Fruit fly (Drosophila melanogaster) whole organism, embryonic: ENCODE measurements around the gene CG15741.

Experiments
- Ada2b ChIP-seq: fragments of 200-800 bp; sonication (Bioruptor generic); IDR thresholded peaks from 2 replicates; pipeline ENCODE4 v1.3.6; 2022; ENCODE audit warnings: missing biosample characterization, missing genetic modification characterization
- Adf1 ChIP-seq: fragments of 200-800 bp; sonication (Bioruptor generic); IDR thresholded peaks from 2 replicates; pipeline ENCODE4 v1.3.6; 2022; ENCODE audit warnings: missing biosample characterization, missing genetic modification characterization
- C15 ChIP-seq: fragments of 200-800 bp; sonication (Bioruptor generic); IDR thresholded peaks from 3 replicates; pipeline ENCODE4 v1.3.6; 2022; ENCODE audit warnings: missing biosample characterization, missing genetic modification characterization
- CG10959 ChIP-seq: fragments of 200-800 bp; sonication (Bioruptor generic); IDR thresholded peaks from 2 replicates; pipeline ENCODE4 v1.3.6; 2022; ENCODE audit warnings: missing biosample characterization, missing genetic modification characterization
- CG11456 ChIP-seq: fragments of 200-800 bp; sonication (Bioruptor generic); IDR thresholded peaks from 3 replicates; pipeline ENCODE4 v1.3.6; 2022; ENCODE audit warnings: missing biosample characterization, missing genetic modification characterization
- CG11696 ChIP-seq: fragments of 200-800 bp; sonication (Bioruptor generic); IDR thresholded peaks from 2 replicates; pipeline ENCODE4 v1.3.6; 2022; ENCODE audit warnings: missing biosample characterization, missing genetic modification characterization
- CG12942 ChIP-seq: fragments of 200-800 bp; sonication (Bioruptor generic); optimal IDR thresholded peaks from 3 replicates; lab custom pipeline; 2016; ENCODE audit warnings: missing biosample characterization, missing genetic modification characterization
- CG15479 ChIP-seq: fragments of 200-800 bp; sonication (Bioruptor generic); optimal IDR thresholded peaks from 3 replicates; lab custom pipeline; 2019; ENCODE audit warnings: missing biosample characterization, mild to moderate bottlenecking, missing genetic modification characterization, moderate library complexity
- CG1603 ChIP-seq: fragments of 200-800 bp; sonication (Bioruptor generic); optimal IDR thresholded peaks from 2 replicates; lab custom pipeline; 2019; ENCODE audit warnings: missing biosample characterization, mild to moderate bottlenecking, missing genetic modification characterization, moderate library complexity
- CG2678 ChIP-seq: fragments of 200-800 bp; sonication (Bioruptor generic); optimal IDR thresholded peaks from 3 replicates; lab custom pipeline; 2019; ENCODE audit warnings: missing biosample characterization, mild to moderate bottlenecking, missing genetic modification characterization, moderate library complexity
- CG2712 ChIP-seq: fragments of 200-800 bp; optimal IDR thresholded peaks from 3 replicates; lab custom pipeline; 2019; ENCODE audit warnings: missing biosample characterization, mild to moderate bottlenecking, missing genetic modification characterization, moderate library complexity
- CG2889 ChIP-seq: fragments of 200-800 bp; sonication (Bioruptor generic); IDR thresholded peaks from 3 replicates; pipeline ENCODE4 v1.3.6; 2022; ENCODE audit warnings: missing biosample characterization, missing genetic modification characterization
- CG4424 ChIP-seq: fragments of 200-800 bp; sonication (Bioruptor generic); optimal IDR thresholded peaks from 3 replicates; lab custom pipeline; 2016; ENCODE audit warnings: missing biosample characterization, missing genetic modification characterization
- CG6683 ChIP-seq: fragments of 200-800 bp; sonication (Bioruptor generic); optimal IDR thresholded peaks from 2 replicates; lab custom pipeline; 2017; ENCODE audit warnings: missing biosample characterization, mild to moderate bottlenecking, missing genetic modification characterization, missing genetic modification reagents
- CG7963 ChIP-seq: fragments of 200-800 bp; sonication (Bioruptor generic); IDR thresholded peaks from 3 replicates; pipeline ENCODE4 v1.3.6; 2022; ENCODE audit warnings: missing biosample characterization, missing genetic modification characterization; ENCODE audit not compliant: partially characterized antibody
- CG8290 ChIP-seq, 3 experiments: fragments of 200-800 bp; sonication (Bioruptor generic); optimal IDR thresholded peaks; 2 replicates each; lab custom pipeline; 2016 to 2019; ENCODE audit warnings: missing biosample characterization in 3 of 3, missing genetic modification characterization in 3 of 3, mild to moderate bottlenecking in 2 of 3, moderate library complexity in 1 of 3
- CG8944 ChIP-seq: fragments of 200-800 bp; sonication (Bioruptor generic); optimal IDR thresholded peaks from 3 replicates; lab custom pipeline; 2016; ENCODE audit warnings: missing biosample characterization, missing genetic modification characterization
- CG9437 ChIP-seq: fragments of 200-800 bp; sonication (Bioruptor generic); optimal IDR thresholded peaks from 2 replicates; lab custom pipeline; 2018; ENCODE audit warnings: missing biosample characterization, mild to moderate bottlenecking, missing genetic modification characterization
- CHES-1-like ChIP-seq: fragments of 200-800 bp; sonication (Bioruptor generic); optimal IDR thresholded peaks from 2 replicates; lab custom pipeline; 2016; ENCODE audit warnings: missing biosample characterization, missing genetic modification characterization
- Dbx ChIP-seq: fragments of 200-800 bp; sonication (Bioruptor generic); IDR thresholded peaks from 3 replicates; pipeline ENCODE4 v1.3.6; 2022; ENCODE audit warnings: missing biosample characterization, missing genetic modification characterization
- Deaf1 ChIP-seq: fragments of 200-800 bp; optimal IDR thresholded peaks from 3 replicates; lab custom pipeline; 2019; ENCODE audit warnings: missing biosample characterization, mild to moderate bottlenecking, missing genetic modification characterization, moderate library complexity
- Dp ChIP-seq: fragments of 200-800 bp; sonication (Bioruptor generic); optimal IDR thresholded peaks from 2 replicates; lab custom pipeline; 2018; ENCODE audit warnings: missing biosample characterization, mild to moderate bottlenecking, missing genetic modification characterization, moderate library complexity
- H2.0 ChIP-seq: fragments of 200-800 bp; sonication (Bioruptor generic); IDR thresholded peaks from 2 replicates; pipeline ENCODE4 v1.3.6; 2022; ENCODE audit warnings: missing biosample characterization, missing genetic modification characterization
- NC2α ChIP-seq: fragments of 200-800 bp; sonication (Bioruptor generic); optimal IDR thresholded peaks from 2 replicates; lab custom pipeline; 2016; ENCODE audit warnings: missing biosample characterization, missing genetic modification characterization
- NK7.1 ChIP-seq: fragments of 200-800 bp; sonication (Bioruptor generic); optimal IDR thresholded peaks from 3 replicates; lab custom pipeline; 2016; ENCODE audit warnings: missing biosample characterization, missing genetic modification characterization
- PHDP ChIP-seq: fragments of 200-800 bp; sonication (Bioruptor generic); optimal IDR thresholded peaks from 3 replicates; lab custom pipeline; 2018; ENCODE audit warnings: missing biosample characterization, mild to moderate bottlenecking, missing genetic modification characterization, moderate library complexity
- Rx ChIP-seq: fragments of 200-800 bp; sonication (Bioruptor generic); IDR thresholded peaks from 2 replicates; pipeline ENCODE4 v1.3.6; 2022; ENCODE audit warnings: missing biosample characterization, missing genetic modification characterization
- Sry-β ChIP-seq: fragments of 200-800 bp; sonication (Bioruptor generic); optimal IDR thresholded peaks from 2 replicates; lab custom pipeline; 2018; ENCODE audit warnings: missing biosample characterization, mild to moderate bottlenecking, missing genetic modification characterization, moderate library complexity
- Stat92E ChIP-seq, 3 experiments: fragments of >200 bp in 2 of 3; fragments of 200-800 bp in 1 of 3; sonication (Bioruptor generic) in 1 of 3; optimal IDR thresholded peaks; 2 replicates each; lab custom pipeline; 2017 to 2019; ENCODE audit warnings: missing biosample characterization in 3 of 3, missing genetic modification characterization in 3 of 3, mild to moderate bottlenecking in 1 of 3, moderate library complexity in 1 of 3
- ap ChIP-seq: fragments of 200-800 bp; sonication (Bioruptor generic); IDR thresholded peaks from 2 replicates; pipeline ENCODE4 v1.3.6; 2022; ENCODE audit warnings: missing biosample characterization, missing genetic modification characterization
- ase ChIP-seq: fragments of 200-800 bp; sonication (Bioruptor generic); IDR thresholded peaks from 3 replicates; pipeline ENCODE4 v1.3.6; 2022; ENCODE audit warnings: missing biosample characterization, missing genetic modification characterization
- az2 ChIP-seq: fragments of 200-800 bp; sonication (Bioruptor generic); optimal IDR thresholded peaks from 3 replicates; lab custom pipeline; 2016; ENCODE audit warnings: missing biosample characterization, missing genetic modification characterization
- bab2 ChIP-seq: fragments of 200-800 bp; sonication (Bioruptor generic); optimal IDR thresholded peaks from 2 replicates; lab custom pipeline; 2016; ENCODE audit warnings: missing biosample characterization, missing genetic modification characterization
- bowl ChIP-seq: fragments of 200-800 bp; sonication (Bioruptor generic); IDR thresholded peaks from 2 replicates; pipeline ENCODE4 v1.3.6; 2022; ENCODE audit warnings: missing biosample characterization, missing genetic modification characterization
- cwo ChIP-seq: fragments of 200-800 bp; sonication (Bioruptor generic); optimal IDR thresholded peaks from 3 replicates; lab custom pipeline; 2017; ENCODE audit warnings: missing biosample characterization, missing genetic modification characterization, mild to moderate bottlenecking, moderate library complexity, missing genetic modification reagents
- grn ChIP-seq: fragments of 200-800 bp; sonication (Bioruptor generic); optimal IDR thresholded peaks from 3 replicates; lab custom pipeline; 2017; ENCODE audit warnings: missing biosample characterization, missing genetic modification characterization
- hbn ChIP-seq: fragments of 200-800 bp; sonication (Bioruptor generic); IDR thresholded peaks from 2 replicates; pipeline ENCODE4 v1.3.6; 2022; ENCODE audit warnings: missing biosample characterization, missing genetic modification characterization; ENCODE audit not compliant: partially characterized antibody
- ind ChIP-seq: fragments of 200-800 bp; sonication (Bioruptor generic); optimal IDR thresholded peaks from 3 replicates; lab custom pipeline; 2016; ENCODE audit warnings: missing biosample characterization, missing genetic modification characterization
- insv ChIP-seq, 2 experiments: fragments of 200-800 bp; sonication (Bioruptor generic); optimal IDR thresholded peaks; 3 replicates each; lab custom pipeline; 2016 to 2018; ENCODE audit warnings: missing biosample characterization in 2 of 2, missing genetic modification characterization in 2 of 2
- ken ChIP-seq: fragments of 200-800 bp; sonication (Bioruptor generic); IDR thresholded peaks from 3 replicates; pipeline ENCODE4 v1.3.6; 2022; ENCODE audit warnings: missing biosample characterization, missing genetic modification characterization
- odd ChIP-seq: fragments of 200-800 bp; sonication (Bioruptor generic); optimal IDR thresholded peaks from 2 replicates; lab custom pipeline; 2017; ENCODE audit warnings: missing biosample characterization, mild to moderate bottlenecking, missing genetic modification characterization
- onecut ChIP-seq: fragments of 200-800 bp; sonication (Bioruptor generic); IDR thresholded peaks from 2 replicates; pipeline ENCODE4 v1.3.6; 2022; ENCODE audit warnings: missing biosample characterization, missing genetic modification characterization
- otp ChIP-seq: fragments of 200-800 bp; sonication (Bioruptor generic); IDR thresholded peaks from 3 replicates; pipeline ENCODE4, ENCODE4 v1.3.6; 2022; ENCODE audit warnings: missing biosample characterization, missing genetic modification characterization
- psq ChIP-seq: fragments of 200-800 bp; sonication (Bioruptor generic); optimal IDR thresholded peaks from 2 replicates; lab custom pipeline; 2017; ENCODE audit warnings: missing biosample characterization, missing genetic modification characterization
- pzg ChIP-seq: fragments of 200-800 bp; sonication (Bioruptor generic); optimal IDR thresholded peaks from 3 replicates; lab custom pipeline; 2018; ENCODE audit warnings: missing biosample characterization, mild to moderate bottlenecking, missing genetic modification characterization, moderate library complexity
- tap ChIP-seq: fragments of 200-800 bp; optimal IDR thresholded peaks from 3 replicates; lab custom pipeline; 2019; ENCODE audit warnings: missing biosample characterization, mild to moderate bottlenecking, missing genetic modification characterization, moderate library complexity
- ttk ChIP-seq: fragments of 200-800 bp; sonication (Bioruptor generic); IDR thresholded peaks from 2 replicates; pipeline ENCODE4 v2.1.2; 2022; ENCODE audit warnings: missing biosample characterization, missing genetic modification characterization
- tup ChIP-seq: fragments of 200-800 bp; sonication (Bioruptor generic); optimal IDR thresholded peaks from 2 replicates; lab custom pipeline; 2016; ENCODE audit warnings: missing biosample characterization, mild to moderate bottlenecking, missing genetic modification characterization, moderate library complexity
- zen2 ChIP-seq: fragments of 200-800 bp; sonication (Bioruptor generic); IDR thresholded peaks from 3 replicates; pipeline ENCODE4 v1.3.6; 2022; ENCODE audit warnings: missing biosample characterization, missing genetic modification characterization; ENCODE audit not compliant: partially characterized antibody

The CG15741 gene

dm6 chrX:11854758-11855465 is 17.1 kb upstream of the CG15741 start, which contains the start of the genes CG10347 and ATP7 (continued):
- no peak for TF ChIP-seq CG15479 (GFP tag; lab: Kevin White, UChicago)
- TF ChIP-seq NC2α (GFP tag; lab: Kevin White, UChicago): no peak
- 0 out of 3 replicates have a peak, but pooled peaks have one; percentile 13 for TF ChIP-seq Dbx (GFP tag; lab: Robert Waterston, UW)
- peak; percentile 13 for TF ChIP-seq CG9437 (GFP tag; lab: Kevin White, UChicago)
- TF ChIP-seq CG2712 (tag; lab: Kevin White, UChicago): peak; percentile 44
- TF ChIP-seq pzg: peak; percentile 72
- TF ChIP-seq CG10959 (GFP tag; lab: Robert Waterston, UW): no peak
- no peak for TF ChIP-seq cwo (GFP tag; lab: Kevin White, UChicago)
- TF ChIP-seq CG8290 (GFP tag; optimal IDR thresholded peaks at IDR 0.05; lab: Kevin White, UChicago): no peak
- TF ChIP-seq CG8290 (tag; optimal IDR thresholded peaks at IDR 0.05; lab: Kevin White, UChicago): peak in 1 of 2 experiments; percentile 35
- TF ChIP-seq Deaf1 (tag; lab: Kevin White, UChicago): peak; percentile 7
- TF ChIP-seq bab2 (GFP tag; lab: Kevin White, UChicago): no peak
- peak; percentile 13 for TF ChIP-seq az2 (GFP tag; lab: Kevin White, UChicago)
- TF ChIP-seq CG11456 (GFP tag; lab: Robert Waterston, UW): no peak
- no peak for TF ChIP-seq onecut
- no peak for TF ChIP-seq ase (GFP tag; lab: Robert Waterston, UW)
- peak; percentile 43 for TF ChIP-seq CG2678 (tag; lab: Kevin White, UChicago)
- peak; percentile 46 for TF ChIP-seq CG1603 (tag; lab: Kevin White, UChicago)
- no peak for TF ChIP-seq CG2889 (GFP tag; lab: Robert Waterston, UW)
- TF ChIP-seq C15 (GFP tag; lab: Robert Waterston, UW): no peak
- TF ChIP-seq zen2: peak; percentile 78
- TF ChIP-seq Dp (GFP tag; lab: Kevin White, UChicago): peak; percentile 53
- TF ChIP-seq CG12942 (GFP tag; lab: Kevin White, UChicago): no peak
- no peak for TF ChIP-seq tup (GFP tag; lab: Kevin White, UChicago)
- TF ChIP-seq PHDP (tag; lab: Kevin White, UChicago): peak; percentile 4
- peak; percentile 21 for TF ChIP-seq ind
- TF ChIP-seq Sry-β: peak; percentile 19
- no peak for TF ChIP-seq ap (GFP tag; lab: Robert Waterston, UW)
- TF ChIP-seq psq (GFP tag; lab: Kevin White, UChicago): no peak
- TF ChIP-seq tap: no peak
- no peak for TF ChIP-seq H2.0 (GFP tag; lab: Robert Waterston, UW)
- peak; percentile 84 for TF ChIP-seq hbn
- no peak for TF ChIP-seq bowl
- no peak for TF ChIP-seq CG11696
- TF ChIP-seq Stat92E (GFP tag; optimal IDR thresholded peaks at IDR 0.05; lab: Kevin White, UChicago): peak in 1 of 3 experiments; percentile 21
- TF ChIP-seq ken (GFP tag; lab: Robert Waterston, UW): no peak
- TF ChIP-seq CHES-1-like (GFP tag; lab: Kevin White, UChicago): peak; percentile 26
- no peak for TF ChIP-seq odd
- TF ChIP-seq Ada2b: no peak
- TF ChIP-seq grn (GFP tag; lab: Kevin White, UChicago): peak; percentile 60
- peak; percentile 75 for TF ChIP-seq CG7963 (GFP tag; lab: Robert Waterston, UW)
- no peak for TF ChIP-seq otp
- TF ChIP-seq ttk (GFP tag; lab: Robert Waterston, UW): no peak
- no peak for TF ChIP-seq CG6683
- TF ChIP-seq Adf1 (GFP tag; lab: Robert Waterston, UW): no peak
- TF ChIP-seq insv (GFP tag; optimal IDR thresholded peaks at IDR 0.05; lab: Kevin White, UChicago): peak in 1 of 2 experiments; percentile 8
- TF ChIP-seq CG4424: peak; percentile 16
- TF ChIP-seq CG8944: peak; percentile 26
- no peak for TF ChIP-seq NK7.1 (GFP tag; lab: Kevin White, UChicago)
- no peak for TF ChIP-seq Rx (GFP tag; lab: Robert Waterston, UW)
